Worm (Caenorhabditis elegans) whole organism, L3 larva: ENCODE data around the gene C54F6.20.

Source experiments
- ZK546.5 ChIP-seq: sonication (generic microtip); optimal IDR thresholded peaks from 2 replicates; lab custom pipeline; 2017; ENCODE audit warnings: missing biosample characterization, missing genetic modification characterization
- aly-2 ChIP-seq: fragments of 150-350 bp; optimal IDR thresholded peaks from 2 replicates; lab custom pipeline; 2014; ENCODE audit warnings: missing biosample characterization, missing genetic modification characterization
- ceh-16 ChIP-seq: sonication (generic microtip); optimal IDR thresholded peaks from 2 replicates; lab custom pipeline; 2017; ENCODE audit warnings: missing biosample characterization, missing genetic modification characterization
- ceh-28 ChIP-seq: fragments of 150-350 bp; optimal IDR thresholded peaks from 2 replicates; lab custom pipeline; 2014; ENCODE audit warnings: missing biosample characterization, missing genetic modification reagents, missing genetic modification characterization
- ceh-82 ChIP-seq: fragments of 150-350 bp; optimal IDR thresholded peaks from 2 replicates; lab custom pipeline; 2014; ENCODE audit warnings: missing biosample characterization, missing genetic modification characterization
- daf-12 ChIP-seq: fragments of 150-350 bp; optimal IDR thresholded peaks from 2 replicates; lab custom pipeline; 2014; ENCODE audit warnings: missing biosample characterization, missing genetic modification reagents, missing genetic modification characterization
- egl-27 ChIP-seq: sonication (generic microtip); optimal IDR thresholded peaks from 4 replicates; lab custom pipeline; 2017; ENCODE audit warnings: missing biosample characterization, missing genetic modification reagents, missing genetic modification characterization
- egl-5 ChIP-seq: fragments of 150-350 bp; optimal IDR thresholded peaks from 2 replicates; lab custom pipeline; 2017; ENCODE audit warnings: missing biosample characterization, missing genetic modification reagents, missing genetic modification characterization, inconsistent platforms
- elt-2 ChIP-seq: sonication (generic microtip); optimal IDR thresholded peaks from 2 replicates; lab custom pipeline; 2016; ENCODE audit warnings: missing genetic modification reagents, mild to moderate bottlenecking, missing genetic modification characterization, missing compliant biosample characterization
- elt-3 ChIP-seq, 3 experiments: fragments of 150-350 bp in 1 of 3; sonication (generic microtip) in 2 of 3; optimal IDR thresholded peaks; 2 replicates in 2 of 3; 4 replicates in 1 of 3; lab custom pipeline; 2014 to 2017; ENCODE audit warnings: missing biosample characterization in 3 of 3, missing genetic modification characterization in 3 of 3
- eor-1 ChIP-seq, 2 experiments: fragments of 150-350 bp; optimal IDR thresholded peaks; 2 replicates each; lab custom pipeline; 2014 to 2018; ENCODE audit warnings: missing biosample characterization in 2 of 2, missing genetic modification characterization in 2 of 2
- fkh-2 ChIP-seq: fragments of 150-350 bp; optimal IDR thresholded peaks from 2 replicates; lab custom pipeline; 2014; ENCODE audit warnings: missing biosample characterization, missing genetic modification reagents, missing genetic modification characterization
- fos-1 ChIP-seq: fragments of 150-350 bp; optimal IDR thresholded peaks from 2 replicates; lab custom pipeline; 2014; ENCODE audit warnings: missing biosample characterization, missing genetic modification characterization
- hmg-11 ChIP-seq: sonication (generic microtip); optimal IDR thresholded peaks from 2 replicates; lab custom pipeline; 2016; ENCODE audit warnings: missing genetic modification characterization, missing compliant biosample characterization
- jun-1 ChIP-seq: fragments of 150-350 bp; optimal IDR thresholded peaks from 2 replicates; lab custom pipeline; 2014; ENCODE audit warnings: missing biosample characterization, missing genetic modification reagents, missing genetic modification characterization
- lin-15B ChIP-seq: fragments of 150-350 bp; optimal IDR thresholded peaks from 2 replicates; lab custom pipeline; 2014; ENCODE audit warnings: missing biosample characterization, missing genetic modification characterization
- lin-39 ChIP-seq: fragments of 150-350 bp; optimal IDR thresholded peaks from 2 replicates; lab custom pipeline; 2018; ENCODE audit warnings: missing biosample characterization, missing genetic modification reagents, missing genetic modification characterization
- lsy-12 ChIP-seq: sonication (generic microtip); optimal IDR thresholded peaks from 2 replicates; lab custom pipeline; 2016; ENCODE audit warnings: mild to moderate bottlenecking, missing genetic modification characterization, missing compliant biosample characterization
- mdl-1 ChIP-seq: fragments of 150-350 bp; optimal IDR thresholded peaks from 2 replicates; lab custom pipeline; 2014; ENCODE audit warnings: missing biosample characterization, missing genetic modification characterization
- mml-1 ChIP-seq: fragments of 150-350 bp; sonication (generic microtip); optimal IDR thresholded peaks from 3 replicates; lab custom pipeline; 2014; ENCODE audit warnings: missing biosample characterization, missing genetic modification characterization
- nfya-1 ChIP-seq: sonication (generic microtip); optimal IDR thresholded peaks from 2 replicates; lab custom pipeline; 2017; ENCODE audit warnings: missing genetic modification characterization, mild to moderate bottlenecking, missing compliant biosample characterization, antibody characterized with exemption, moderate library complexity; ENCODE audit not compliant: insufficient read depth
- nhr-12 ChIP-seq: fragments of 150-350 bp; optimal IDR thresholded peaks from 2 replicates; lab custom pipeline; 2014; ENCODE audit warnings: missing biosample characterization, missing genetic modification characterization
- nhr-237 ChIP-seq: fragments of 150-350 bp; optimal IDR thresholded peaks from 2 replicates; lab custom pipeline; 2014; ENCODE audit warnings: missing biosample characterization, missing genetic modification characterization
- nhr-25 ChIP-seq: sonication (generic microtip); optimal IDR thresholded peaks from 2 replicates; lab custom pipeline; 2017; ENCODE audit warnings: missing biosample characterization, missing genetic modification characterization
- nhr-28 ChIP-seq: fragments of 150-350 bp; optimal IDR thresholded peaks from 2 replicates; lab custom pipeline; 2014; ENCODE audit warnings: missing biosample characterization, missing genetic modification characterization
- nhr-43 ChIP-seq: sonication (generic microtip); optimal IDR thresholded peaks from 2 replicates; lab custom pipeline; 2016; ENCODE audit warnings: mild to moderate bottlenecking, missing genetic modification characterization, missing compliant biosample characterization; ENCODE audit not compliant: poor library complexity, severe bottlenecking
- nhr-67 ChIP-seq: fragments of 150-350 bp; optimal IDR thresholded peaks from 2 replicates; lab custom pipeline; 2014; ENCODE audit warnings: missing biosample characterization, missing genetic modification characterization
- nhr-76 ChIP-seq: fragments of 150-350 bp; sonication (generic microtip); optimal IDR thresholded peaks from 5 replicates; lab custom pipeline; 2014; ENCODE audit warnings: missing biosample characterization, missing genetic modification characterization
- nhr-77 ChIP-seq: fragments of 150-350 bp; optimal IDR thresholded peaks from 2 replicates; lab custom pipeline; 2014; ENCODE audit warnings: missing biosample characterization, missing genetic modification characterization
- pha-4 ChIP-seq: fragments of 150-350 bp; optimal IDR thresholded peaks from 2 replicates; lab custom pipeline; 2014; ENCODE audit warnings: missing biosample characterization, missing genetic modification reagents, missing genetic modification characterization
- pqm-1 ChIP-seq: fragments of 150-350 bp; optimal IDR thresholded peaks from 2 replicates; lab custom pipeline; 2017; ENCODE audit warnings: missing biosample characterization, missing genetic modification characterization, inconsistent platforms
- sea-2 ChIP-seq: fragments of 150-350 bp; sonication (generic microtip); optimal IDR thresholded peaks from 4 replicates; lab custom pipeline; 2014; ENCODE audit warnings: missing biosample characterization, missing genetic modification reagents, missing genetic modification characterization
- skn-1 ChIP-seq: fragments of 150-350 bp; optimal IDR thresholded peaks from 2 replicates; lab custom pipeline; 2014; ENCODE audit warnings: missing biosample characterization, missing genetic modification characterization
- snpc-4 ChIP-seq: fragments of 150-350 bp; optimal IDR thresholded peaks from 2 replicates; lab custom pipeline; 2014; ENCODE audit warnings: missing biosample characterization, missing genetic modification characterization
- tbx-2 ChIP-seq: sonication (generic microtip); optimal IDR thresholded peaks from 2 replicates; lab custom pipeline; 2016; ENCODE audit warnings: mild to moderate bottlenecking, missing genetic modification characterization, missing compliant biosample characterization
- zag-1 ChIP-seq: fragments of 150-350 bp; optimal IDR thresholded peaks from 2 replicates; lab custom pipeline; 2014; ENCODE audit warnings: missing biosample characterization, missing genetic modification characterization
- ztf-11 ChIP-seq: fragments of 150-350 bp; optimal IDR thresholded peaks from 2 replicates; lab custom pipeline; 2014; ENCODE audit warnings: missing biosample characterization, missing genetic modification characterization
- ztf-4 ChIP-seq: fragments of 150-350 bp; optimal IDR thresholded peaks from 2 replicates; lab custom pipeline; 2014; ENCODE audit warnings: missing biosample characterization, missing genetic modification characterization

The C54F6.20 gene

DNA sequence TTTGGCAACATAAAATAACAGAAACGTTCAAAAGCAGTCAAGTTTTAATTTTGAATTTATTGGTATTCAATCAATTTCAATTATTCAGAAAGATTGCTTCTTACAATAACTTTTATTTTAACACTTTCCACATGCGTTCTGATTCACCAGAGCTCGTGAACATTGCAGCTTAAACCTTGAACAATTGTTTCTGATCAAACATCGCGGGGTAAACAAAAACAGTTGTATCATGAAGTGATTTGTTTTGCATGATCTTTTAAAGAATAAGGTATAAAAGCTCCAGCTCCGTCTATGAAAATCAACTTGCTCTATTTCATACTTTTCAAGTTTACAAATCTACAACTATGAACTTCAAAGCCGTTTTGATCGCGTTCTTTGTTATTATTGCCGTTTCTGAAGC is 1.2 kb upstream of the C54F6.20 start, which contains the start of gene C54F6.6:
TSS of gene C54F6.6 (plus strand) at position 301 of the 400 bp plus-strand sequence.
- TF ChIP-seq skn-1 (tag; lab: Kevin White, UChicago), result no peak
- no peak for TF ChIP-seq tbx-2 (tag; lab: Kevin White, UChicago)
- no peak for TF ChIP-seq lin-15B (tag; lab: Kevin White, UChicago)
- TF ChIP-seq lin-39, result no peak
- no peak for TF ChIP-seq mml-1 (tag; lab: Kevin White, UChicago)
- TF ChIP-seq ceh-82 (tag; lab: Kevin White, UChicago), result no peak
- TF ChIP-seq ZK546.5 (tag; lab: Kevin White, UChicago), result no peak
- no peak for TF ChIP-seq nhr-12 (tag; lab: Kevin White, UChicago)
- no peak for TF ChIP-seq ztf-11 (tag; lab: Kevin White, UChicago)
- TF ChIP-seq aly-2 (tag; lab: Kevin White, UChicago), result no peak
- TF ChIP-seq ceh-28, result no peak
- no peak for TF ChIP-seq nhr-43 (tag; lab: Kevin White, UChicago)
- no peak for TF ChIP-seq eor-1 (tag; optimal IDR thresholded peaks at IDR 0.05; lab: Kevin White, UChicago)
- no peak for TF ChIP-seq nhr-25
- no peak for TF ChIP-seq nhr-77 (tag; lab: Kevin White, UChicago)
- no peak for TF ChIP-seq pha-4 (tag; lab: Kevin White, UChicago)
- no peak for TF ChIP-seq fos-1 (tag; lab: Kevin White, UChicago)
- TF ChIP-seq nhr-67 (tag; lab: Kevin White, UChicago), result no peak
- TF ChIP-seq nfya-1 (tag; lab: Kevin White, UChicago), result no peak
- no peak for TF ChIP-seq zag-1 (tag; lab: Kevin White, UChicago)

DNA sequence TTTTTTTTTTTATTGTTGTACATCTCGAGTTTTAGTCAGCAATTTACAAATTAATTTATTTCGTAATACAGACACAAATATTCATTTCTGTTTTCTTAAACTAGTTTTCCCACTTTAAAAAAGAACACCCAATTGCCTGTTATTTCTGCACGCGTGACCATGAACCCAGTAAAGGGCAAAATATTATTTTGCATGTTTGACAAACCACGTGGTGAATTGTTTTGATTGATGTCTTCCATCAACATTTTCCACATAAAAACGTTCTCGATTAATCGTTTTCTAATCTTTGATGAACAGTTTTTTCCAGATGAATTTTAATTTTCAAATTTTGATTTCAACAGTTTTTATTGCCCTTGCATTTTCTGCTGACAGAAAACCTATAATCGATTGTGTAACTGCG is 1.1 kb downstream of the C54F6.20 start, which contains the start of gene C54F6.18:
TSS of gene C54F6.18 (plus strand) at position 301 of the 400 bp plus-strand sequence.
- TF ChIP-seq nfya-1 (tag; lab: Kevin White, UChicago), result no peak
- TF ChIP-seq mdl-1, result no peak
- no peak for TF ChIP-seq fos-1 (tag; lab: Kevin White, UChicago)
- TF ChIP-seq ztf-4, result no peak
- TF ChIP-seq nhr-67 (tag; lab: Kevin White, UChicago), result no peak
- no peak for TF ChIP-seq ceh-16 (tag; lab: Kevin White, UChicago)
- TF ChIP-seq elt-3 (tag; optimal IDR thresholded peaks at IDR 0.05; lab: Kevin White, UChicago), result no peak
- no peak for TF ChIP-seq zag-1 (tag; lab: Kevin White, UChicago)
- no peak for TF ChIP-seq egl-27 (tag; lab: Kevin White, UChicago)
- TF ChIP-seq, all 47 proteins: peak for 0

DNA sequence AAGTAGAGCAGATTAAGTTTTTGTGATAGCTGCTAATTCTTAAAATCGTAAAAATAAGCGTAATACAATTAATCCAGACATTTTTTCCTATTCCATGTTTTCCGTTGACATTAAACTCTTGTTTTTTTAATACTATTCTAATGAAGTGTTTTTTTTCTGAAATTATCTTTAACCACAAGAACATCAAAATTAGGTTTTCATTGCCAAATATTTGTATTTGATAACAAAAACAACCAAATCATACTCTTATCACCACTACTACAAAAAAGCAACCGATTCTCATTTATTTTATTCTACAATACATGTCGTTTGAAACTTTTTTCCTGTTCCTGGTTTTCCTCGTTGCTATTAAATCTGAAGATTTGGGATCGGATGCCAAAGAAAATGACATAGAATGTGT is 2.6 kb downstream of the C54F6.20 start, which contains the start of gene C54F6.17:
TSS of gene C54F6.17 (plus strand) at position 301 of the 400 bp plus-strand sequence.
- TF ChIP-seq daf-12 (tag; lab: Kevin White, UChicago), result no peak
- TF ChIP-seq aly-2 (tag; lab: Kevin White, UChicago), result no peak
- no peak for TF ChIP-seq fkh-2 (tag; lab: Kevin White, UChicago)
- no peak for TF ChIP-seq ceh-82 (tag; lab: Kevin White, UChicago)
- no peak for TF ChIP-seq nhr-76 (tag; lab: Kevin White, UChicago)
- TF ChIP-seq lsy-12 (tag; lab: Kevin White, UChicago), result no peak
- no peak for TF ChIP-seq nhr-43 (tag; lab: Kevin White, UChicago)
- no peak for TF ChIP-seq nhr-12 (tag; lab: Kevin White, UChicago)
- no peak for TF ChIP-seq pqm-1 (tag; lab: Kevin White, UChicago)
- no peak for TF ChIP-seq nfya-1 (tag; lab: Kevin White, UChicago)
- TF ChIP-seq jun-1 (tag; lab: Kevin White, UChicago), result no peak

DNA sequence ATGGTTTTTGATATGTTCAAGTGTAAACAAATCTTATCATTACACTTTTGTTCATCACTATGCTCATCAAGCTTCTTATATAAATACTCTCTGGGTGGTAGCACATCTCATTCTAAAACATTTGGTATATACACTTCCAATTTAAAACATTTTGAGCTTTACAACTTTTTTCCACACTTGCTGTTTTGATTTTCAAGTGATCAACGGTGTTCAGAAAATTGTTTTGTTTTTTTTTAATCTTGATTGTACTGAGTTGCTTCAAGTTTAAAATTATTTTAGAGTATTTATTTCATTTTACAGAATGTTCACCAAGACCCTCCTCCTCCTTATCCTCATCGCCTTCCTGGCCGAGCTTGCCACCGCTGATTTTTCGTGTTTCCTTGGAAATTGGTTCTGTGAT is 4.3 kb downstream of the C54F6.20 start, which contains the start of gene C54F6.5:
TSS of gene C54F6.5 (plus strand) at position 301 of the 400 bp plus-strand sequence.
- TF ChIP-seq hmg-11 (tag; lab: Kevin White, UChicago), result no peak
- no peak for TF ChIP-seq snpc-4 (tag; lab: Kevin White, UChicago)
- no peak for TF ChIP-seq lin-39
- no peak for TF ChIP-seq ceh-82 (tag; lab: Kevin White, UChicago)

DNA sequence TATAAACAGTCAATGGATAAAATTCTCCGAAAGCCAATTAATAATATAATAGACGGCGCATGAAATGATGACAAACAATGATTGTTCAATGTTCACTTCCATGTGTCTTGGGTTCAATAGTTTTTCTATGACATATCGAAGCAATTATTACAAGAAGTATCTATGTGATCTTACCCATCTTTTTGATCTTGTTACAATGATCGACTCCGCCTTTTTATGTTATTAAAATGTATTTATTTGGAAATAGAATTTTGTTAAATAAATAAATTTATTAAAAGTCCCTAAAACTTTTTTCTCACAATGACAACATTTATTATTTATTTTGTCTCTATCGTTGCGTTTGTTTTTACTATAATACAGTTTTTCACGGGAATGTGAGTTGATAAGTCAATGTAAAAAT is 5.3 kb downstream of the C54F6.20 start, which contains the start of gene swt-2:
TSS of gene swt-2 (plus strand) at position 301 of the 400 bp plus-strand sequence.
- TF ChIP-seq elt-2 (tag; lab: Kevin White, UChicago) (no peak), nhr-67 (tag; lab: Kevin White, UChicago) (no peak), nhr-25 (no peak), ZK546.5 (tag; lab: Kevin White, UChicago) (no peak), nhr-12 (tag; lab: Kevin White, UChicago) (no peak), ceh-82 (tag; lab: Kevin White, UChicago) (no peak), nhr-43 (tag; lab: Kevin White, UChicago) (no peak), snpc-4 (tag; lab: Kevin White, UChicago) (no peak), egl-5 (tag; lab: Kevin White, UChicago) (no peak), sea-2 (GFP tag; lab: Kevin White, UChicago) (no peak), jun-1 (tag; lab: Kevin White, UChicago) (no peak), lin-39 (no peak), eor-1 (tag; optimal IDR thresholded peaks at IDR 0.05; lab: Kevin White, UChicago) (no peak), daf-12 (tag; lab: Kevin White, UChicago) (no peak), aly-2 (tag; lab: Kevin White, UChicago) (no peak), nhr-237 (tag; lab: Kevin White, UChicago) (no peak), zag-1 (tag; lab: Kevin White, UChicago) (no peak), nhr-28 (tag; lab: Kevin White, UChicago) (no peak)
